Fruit fly (Drosophila melanogaster): ENCODE results near the gene a6.
A peak's percentile ranks its signal among the peaks of the same experiment; 100 is the strongest.

Gene a6

dm6 chrX:1681266-1681665 lies 14.4 kb downstream of the a6 start, which contains the start of gene CG14797 (continued):
- TF ChIP-seq CG43689 (GFP tag; IDR thresholded peaks at IDR 0.05) (no peak), tll (GFP tag; optimal IDR thresholded peaks at IDR 0.05) (no peak), Doc2 (GFP tag; IDR thresholded peaks at IDR 0.05) (no peak)

dm6 chrX:1669840-1670239 lies 25.8 kb downstream of the a6 start:
- TF ChIP-seq MESR4 (GFP tag; optimal IDR thresholded peaks at IDR 0.05), result peak; percentile 32
- TF ChIP-seq CG1832 (GFP tag; optimal IDR thresholded peaks at IDR 0.05), result no peak
- peak; percentile 87 for TF ChIP-seq crol (GFP tag; IDR thresholded peaks at IDR 0.05)
- peak; percentile 34 for TF ChIP-seq cg (GFP tag; optimal IDR thresholded peaks at IDR 0.05)
- 0 out of 3 replicates have a peak, but pooled peaks have one; percentile 12 for TF ChIP-seq CG2199 (GFP tag; IDR thresholded peaks at IDR 0.05)
- TF ChIP-seq ranshi (GFP tag; IDR thresholded peaks at IDR 0.05), result no peak
- peak; percentile 62 for TF ChIP-seq bigmax (GFP tag; optimal IDR thresholded peaks at IDR 0.05)
- no peak for TF ChIP-seq CG13624 (GFP tag; optimal IDR thresholded peaks at IDR 0.05)
- TF ChIP-seq vnd (GFP tag; IDR thresholded peaks at IDR 0.05; ENCODE audit: partially characterized antibody), result no peak
- TF ChIP-seq GATAe (GFP tag; conservative IDR thresholded peaks at IDR 0.05), result peak; percentile 50
- no peak for TF ChIP-seq sima (GFP tag; optimal IDR thresholded peaks at IDR 0.05)
- no peak for TF ChIP-seq CG17612 (GFP tag; IDR thresholded peaks at IDR 0.05)
- no peak for TF ChIP-seq wdn (GFP tag; IDR thresholded peaks at IDR 0.05)
- no peak for TF ChIP-seq bowl (GFP tag; IDR thresholded peaks at IDR 0.05)
- peak; percentile 17; the same call in 1 of the 2 replicates for TF ChIP-seq MBD-R2 (GFP tag; IDR thresholded peaks at IDR 0.05)
- no peak for TF ChIP-seq Sox100B (GFP tag; optimal IDR thresholded peaks at IDR 0.05)
- no peak for TF ChIP-seq lmd (GFP tag; IDR thresholded peaks at IDR 0.05)
- TF ChIP-seq vvl (GFP tag; IDR thresholded peaks at IDR 0.05), result no peak
- no peak for TF ChIP-seq CG16815 (GFP tag; optimal IDR thresholded peaks at IDR 0.05)
- TF ChIP-seq run (tag; optimal IDR thresholded peaks at IDR 0.05), result no peak
- peak; percentile 38 for TF ChIP-seq nerfin-1 (tag; optimal IDR thresholded peaks at IDR 0.05)
- 0 out of 3 replicates have a peak, but pooled peaks have one; percentile 31 for TF ChIP-seq sr (GFP tag; IDR thresholded peaks at IDR 0.05)
- TF ChIP-seq h (optimal IDR thresholded peaks at IDR 0.05), result no peak

dm6 chrX:1669214-1669613 lies 26.5 kb downstream of the a6 start, which contains the start of the genes CG3740 and hfw:
CG3740 (minus strand) TSS chrX:1669297.
hfw (plus strand) TSS chrX:1669570.
- TF ChIP-seq chif (GFP tag; optimal IDR thresholded peaks at IDR 0.05) (peak in 1 of 2 experiments; percentile 10), NC2β (GFP tag; optimal IDR thresholded peaks at IDR 0.05) (no peak), Spps (tag; optimal IDR thresholded peaks at IDR 0.05) (peak; percentile 35), CG2120 (GFP tag; optimal IDR thresholded peaks at IDR 0.05) (peak; percentile 75), CG31441 (GFP tag; IDR thresholded peaks at IDR 0.05) (peak; percentile 78), lilli (GFP tag; optimal IDR thresholded peaks at IDR 0.05) (peak; percentile 71), Kr (GFP tag; optimal IDR thresholded peaks at IDR 0.05) (peak; percentile 20), Dip2 (GFP tag; IDR thresholded peaks at IDR 0.05) (no peak), gsb (GFP tag; IDR thresholded peaks at IDR 0.05) (peak; percentile 22; the same call in 1 of the 2 replicates), pnt (GFP tag; optimal IDR thresholded peaks at IDR 0.05) (peak; percentile 5), kay (GFP tag; optimal IDR thresholded peaks at IDR 0.05) (peak; percentile 34), wek (GFP tag; optimal IDR thresholded peaks at IDR 0.05) (no peak), Nf-YC (tag; optimal IDR thresholded peaks at IDR 0.05) (peak; percentile 54), CG2875 (GFP tag; optimal IDR thresholded peaks at IDR 0.05) (no peak), CG17912 (GFP tag; optimal IDR thresholded peaks at IDR 0.05) (no peak), CG14667 (GFP tag; IDR thresholded peaks at IDR 0.05) (peak; percentile 69), Asciz (GFP tag; optimal IDR thresholded peaks at IDR 0.05) (no peak), Doc3 (GFP tag; IDR thresholded peaks at IDR 0.05; ENCODE audit: partially characterized antibody) (peak; percentile 85), Opbp (GFP tag; IDR thresholded peaks at IDR 0.05; ENCODE audit: partially characterized antibody) (peak; percentile 79; the same call in 2 of the 3 replicates), Pdp1 (GFP tag; optimal IDR thresholded peaks at IDR 0.05) (peak; percentile 27 to 40), CG17361 (GFP tag; IDR thresholded peaks at IDR 0.05) (peak; percentile 82), Xbp1 (GFP tag; optimal IDR thresholded peaks at IDR 0.05) (peak; percentile 76), CG16779 (GFP tag; IDR thresholded peaks at IDR 0.05) (0 out of 2 replicates have a peak, but pooled peaks have one; percentile 29), CG1024 (GFP tag; IDR thresholded peaks at IDR 0.05) (peak; percentile 33; the same call in 1 of the 2 replicates)
